Worm (Caenorhabditis elegans) whole organism, early embryonic: ENCODE results near the gene cutl-1.

ENCODE experiments used
- B0310.2 ChIP-seq: sonication (generic microtip); optimal IDR thresholded peaks from 2 replicates; lab custom pipeline; 2016; ENCODE audit warnings: mild to moderate bottlenecking, missing genetic modification characterization, missing compliant biosample characterization
- F13C5.2 ChIP-seq: sonication (generic microtip); optimal IDR thresholded peaks from 2 replicates; lab custom pipeline; 2017; ENCODE audit warnings: mild to moderate bottlenecking, missing genetic modification characterization, inconsistent platforms, missing compliant biosample characterization
- aly-1 ChIP-seq: sonication (generic microtip); optimal IDR thresholded peaks from 2 replicates; lab custom pipeline; 2016; ENCODE audit warnings: missing genetic modification characterization, missing compliant biosample characterization
- ama-1 ChIP-seq: fragments of 150-350 bp; optimal IDR thresholded peaks from 2 replicates; lab custom pipeline; 2014
- ceh-13 ChIP-seq: fragments of 200-800 bp; sonication (Bioruptor generic); optimal IDR thresholded peaks from 2 replicates; lab custom pipeline; 2018; ENCODE audit warnings: mild to moderate bottlenecking, missing genetic modification characterization, missing compliant biosample characterization
- ceh-36 ChIP-seq: sonication (generic microtip); optimal IDR thresholded peaks from 2 replicates; lab custom pipeline; 2016; ENCODE audit warnings: missing genetic modification characterization, inconsistent platforms, missing compliant biosample characterization
- ets-7 ChIP-seq: sonication (generic microtip); optimal IDR thresholded peaks from 2 replicates; lab custom pipeline; 2016; ENCODE audit warnings: missing genotype, missing genetic modification characterization, missing compliant biosample characterization
- flt-1 ChIP-seq: fragments of 200-800 bp; sonication (Bioruptor generic); IDR thresholded peaks from 2 replicates; pipeline ENCODE4 v1.3.6; 2022; ENCODE audit warnings: missing genetic modification characterization, missing compliant biosample characterization
- hmbx-1 ChIP-seq: sonication (generic microtip); optimal IDR thresholded peaks from 2 replicates; lab custom pipeline; 2016; ENCODE audit warnings: mild to moderate bottlenecking, missing genetic modification characterization, missing compliant biosample characterization
- hmg-4 ChIP-seq: fragments of 200-800 bp; sonication (Bioruptor generic); optimal IDR thresholded peaks from 2 replicates; lab custom pipeline; 2018; ENCODE audit warnings: mild to moderate bottlenecking, missing genetic modification characterization, missing compliant biosample characterization
- hnd-1 ChIP-seq: sonication (generic microtip); optimal IDR thresholded peaks from 2 replicates; lab custom pipeline; 2016; ENCODE audit warnings: missing genetic modification characterization, missing compliant biosample characterization
- pes-1 ChIP-seq: fragments of 200-800 bp; sonication (Bioruptor generic); IDR thresholded peaks from 2 replicates; pipeline ENCODE4 v1.3.6; 2022; ENCODE audit warnings: missing genetic modification reagents, missing genetic modification characterization, missing compliant biosample characterization
- scrt-1 ChIP-seq: fragments of 200-800 bp; sonication (Bioruptor generic); IDR thresholded peaks from 2 replicates; pipeline ENCODE4 v1.3.6; 2022; ENCODE audit warnings: missing genetic modification characterization, missing compliant biosample characterization
- sea-1 ChIP-seq: fragments of 200-800 bp; sonication (Bioruptor generic); conservative IDR thresholded peaks from 2 replicates; pipeline ENCODE4 v1.3.6; 2022; ENCODE audit warnings: missing genetic modification characterization, missing compliant biosample characterization
- tbx-11 ChIP-seq: fragments of 200-800 bp; sonication (Bioruptor generic); IDR thresholded peaks from 2 replicates; pipeline ENCODE4 v1.3.6; 2022; ENCODE audit warnings: missing genetic modification characterization, missing compliant biosample characterization
- tbx-37 ChIP-seq: fragments of 200-800 bp; sonication (Bioruptor generic); conservative IDR thresholded peaks from 2 replicates; pipeline ENCODE4 v1.3.6; 2022; ENCODE audit warnings: missing genetic modification reagents, missing genetic modification characterization, missing compliant biosample characterization
- tra-4 ChIP-seq: sonication (generic microtip); optimal IDR thresholded peaks from 2 replicates; lab custom pipeline; 2017; ENCODE audit warnings: missing genetic modification characterization, missing compliant biosample characterization

Gene cutl-1

DNA sequence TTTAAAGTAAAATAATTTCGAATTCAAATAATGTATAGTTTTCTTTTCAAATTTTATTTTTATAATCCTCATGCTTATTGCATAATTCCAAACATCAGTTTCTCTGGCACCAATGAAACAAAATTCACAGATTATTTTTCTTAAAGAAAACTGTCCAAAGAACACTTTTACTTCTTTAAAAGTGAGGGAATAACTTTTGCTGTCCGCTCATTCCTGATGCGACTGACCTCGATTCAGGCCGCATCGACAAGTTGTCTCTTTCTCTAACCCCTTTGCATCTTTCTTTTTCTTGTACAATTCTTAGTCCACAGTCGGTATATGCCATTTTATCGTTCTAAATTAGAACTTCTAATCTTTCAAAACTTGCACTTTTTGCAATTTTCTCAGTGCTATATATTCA is 597 bp upstream of the cutl-1 start, which contains the start of gene F53F1.2:
F53F1.2 (plus strand) TSS at position 306 of the 400 bp plus-strand sequence.
- TF ChIP-seq tra-4 (tag; lab: Kevin White, UChicago) (no peak), ceh-36 (no peak), hmg-4 (no peak), B0310.2 (tag; lab: Kevin White, UChicago) (no peak), tbx-11 (GFP tag; lab: Robert Waterston, UW) (no peak)

DNA sequence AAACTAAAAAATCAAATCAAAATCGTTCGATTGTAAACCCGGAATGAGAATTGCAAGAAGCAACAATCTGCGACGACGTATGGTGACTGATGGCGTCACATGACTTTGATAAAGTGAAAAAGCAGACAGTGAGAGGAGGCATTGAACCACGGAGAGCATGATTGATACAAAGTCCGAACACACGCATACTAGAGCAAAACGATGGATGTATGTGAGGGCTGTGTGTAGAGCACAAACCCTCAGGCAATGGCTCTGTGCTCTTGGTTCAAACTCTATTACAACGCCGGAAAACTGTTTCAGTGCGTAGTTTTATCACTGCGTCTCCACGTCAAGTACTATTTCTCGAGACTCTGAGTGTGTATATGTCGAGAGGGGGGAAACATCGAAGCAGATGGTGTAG is 3.4 kb downstream of the cutl-1 start:
- TF ChIP-seq pes-1 (GFP tag; lab: Robert Waterston, UW) (no peak), tbx-37 (GFP tag; lab: Robert Waterston, UW) (no peak), scrt-1 (GFP tag; lab: Robert Waterston, UW) (no peak), hnd-1 (tag; lab: Kevin White, UChicago) (no peak), F13C5.2 (tag; lab: Kevin White, UChicago) (no peak), hmbx-1 (tag; lab: Kevin White, UChicago) (no peak), ama-1 (no peak), ceh-13 (GFP tag; lab: Kevin White, UChicago) (no peak), ceh-36 (no peak), B0310.2 (tag; lab: Kevin White, UChicago) (no peak), flt-1 (no peak), tra-4 (tag; lab: Kevin White, UChicago) (no peak), aly-1 (tag; lab: Kevin White, UChicago) (no peak), hmg-4 (no peak), tbx-11 (GFP tag; lab: Robert Waterston, UW) (no peak), sea-1 (no peak)

DNA sequence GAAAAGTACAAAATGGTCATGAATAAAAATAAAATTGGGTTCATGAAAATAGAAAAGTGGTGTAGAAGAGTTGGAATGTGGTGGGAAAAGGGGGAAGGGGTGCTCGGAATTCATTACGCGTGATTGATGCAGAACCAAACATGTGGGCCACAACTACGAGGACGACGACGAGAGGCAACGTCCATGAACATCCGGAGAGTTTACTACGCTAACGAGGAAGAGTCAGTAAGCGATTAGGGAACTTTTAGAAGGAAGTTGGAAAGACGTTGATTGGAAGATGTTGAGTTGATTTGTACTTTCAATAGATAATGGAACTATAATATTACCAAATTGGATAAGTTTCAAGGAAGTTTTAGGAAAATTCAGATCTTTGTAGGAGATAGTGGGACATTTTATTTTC is 4.2 kb downstream of the cutl-1 start:
- TF ChIP-seq ceh-36 (no peak), F13C5.2 (tag; lab: Kevin White, UChicago) (no peak)

- TF ChIP-seq hmg-4 (peak; percentile 95), ceh-36 (peak; percentile 30), flt-1 (peak; percentile 59; the same call in 1 of the 2 replicates), aly-1 (tag; lab: Kevin White, UChicago) (peak; percentile 77), scrt-1 (GFP tag; lab: Robert Waterston, UW) (0 out of 2 replicates have a peak, but pooled peaks have one; percentile 45), hnd-1 (tag; lab: Kevin White, UChicago) (no peak), tbx-11 (GFP tag; lab: Robert Waterston, UW) (0 out of 2 replicates have a peak, but pooled peaks have one; percentile 55), hmbx-1 (tag; lab: Kevin White, UChicago) (no peak), tra-4 (tag; lab: Kevin White, UChicago) (no peak), sea-1 (peak; percentile 70; the same call in 1 of the 2 replicates), ceh-13 (GFP tag; lab: Kevin White, UChicago) (no peak), F13C5.2 (tag; lab: Kevin White, UChicago) (peak; percentile 76), B0310.2 (tag; lab: Kevin White, UChicago) (no peak), tbx-37 (GFP tag; lab: Robert Waterston, UW) (peak; percentile 28; the same call in 1 of the 2 replicates), pes-1 (GFP tag; lab: Robert Waterston, UW) (0 out of 2 replicates have a peak, but pooled peaks have one; percentile 46), ama-1 (no peak), ets-7 (tag; lab: Kevin White, UChicago) (peak; percentile 9)
Measured at ce11 chrV:13396426-13396825, 9.5 kb downstream of the cutl-1 start.

DNA sequence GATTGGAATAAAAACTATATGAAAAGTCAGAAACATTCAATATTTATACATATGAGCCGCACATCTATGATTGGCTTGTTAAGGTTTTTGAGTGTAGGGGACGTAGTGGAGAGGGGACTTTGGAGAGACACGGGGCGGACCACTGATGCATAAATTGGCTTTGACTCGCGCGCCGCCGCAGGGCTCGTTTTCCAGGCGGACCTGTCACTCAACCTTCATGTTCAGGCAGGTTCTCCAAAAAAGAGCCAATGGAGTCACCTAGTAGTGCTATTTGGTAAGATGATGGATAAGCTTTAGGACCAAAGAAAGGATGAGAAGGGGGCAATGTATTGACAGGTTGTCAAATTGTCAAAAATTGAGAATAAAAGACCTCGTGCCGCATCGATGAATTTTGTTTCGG is 10.9 kb downstream of the cutl-1 start:
- TF ChIP-seq tra-4 (tag; lab: Kevin White, UChicago) (no peak), ceh-36 (no peak), hmbx-1 (tag; lab: Kevin White, UChicago) (no peak), aly-1 (tag; lab: Kevin White, UChicago) (no peak), flt-1 (no peak), tbx-37 (GFP tag; lab: Robert Waterston, UW) (no peak)

- peak; percentile 13 for TF ChIP-seq B0310.2 (tag; lab: Kevin White, UChicago)
- TF ChIP-seq flt-1: no peak
- TF ChIP-seq ceh-36: no peak
- TF ChIP-seq hnd-1 (tag; lab: Kevin White, UChicago): no peak
- no peak for TF ChIP-seq F13C5.2 (tag; lab: Kevin White, UChicago)
- TF ChIP-seq tbx-11 (GFP tag; lab: Robert Waterston, UW): no peak
- TF ChIP-seq hmbx-1 (tag; lab: Kevin White, UChicago): no peak
- TF ChIP-seq hmg-4: peak; percentile 72
- TF ChIP-seq aly-1 (tag; lab: Kevin White, UChicago): peak; percentile 34
- TF ChIP-seq scrt-1 (GFP tag; lab: Robert Waterston, UW): no peak
- no peak for TF ChIP-seq ceh-13 (GFP tag; lab: Kevin White, UChicago)
- TF ChIP-seq sea-1: 0 out of 2 replicates have a peak, but pooled peaks have one; percentile 17
Measured at ce11 chrV:13393333-13393803, 12.5 kb downstream of the cutl-1 start.

- TF ChIP-seq tbx-37 (GFP tag; lab: Robert Waterston, UW): peak; percentile 5; the same call in 1 of the 2 replicates
- TF ChIP-seq ceh-36: no peak
- TF ChIP-seq scrt-1 (GFP tag; lab: Robert Waterston, UW): no peak
Measured at ce11 chrV:13391378-13392258, 14.3 kb downstream of the cutl-1 start, which contains the start of gene somi-1. Gene somi-1, minus strand, starts transcription at chrV:13391395.
